Worm (Caenorhabditis elegans) whole organism, mixed stage, embryonic: ENCODE data around the gene bmy-1.

Experiments
- ceh-43 ChIP-seq: fragments of 200-800 bp; sonication (Bioruptor generic); optimal IDR thresholded peaks from 2 replicates; lab custom pipeline; 2018; ENCODE audit warnings: mild to moderate bottlenecking, missing genetic modification characterization, moderate library complexity, missing compliant biosample characterization
- lin-13 ChIP-seq: fragments of 150-350 bp; optimal IDR thresholded peaks from 2 replicates; lab custom pipeline; 2014; ENCODE audit warnings: missing biosample characterization, missing genetic modification characterization
- lin-32 ChIP-seq: fragments of 200-800 bp; sonication (Bioruptor generic); optimal IDR thresholded peaks from 2 replicates; lab custom pipeline; 2018; ENCODE audit warnings: mild to moderate bottlenecking, missing genetic modification characterization, missing compliant biosample characterization
- nhr-237 ChIP-seq: fragments of 150-350 bp; optimal IDR thresholded peaks from 2 replicates; lab custom pipeline; 2014; ENCODE audit warnings: missing biosample characterization, missing genetic modification characterization
- nhr-28 ChIP-seq: fragments of 150-350 bp; optimal IDR thresholded peaks from 2 replicates; lab custom pipeline; 2014; ENCODE audit warnings: missing biosample characterization, missing genetic modification characterization
- tbx-8 ChIP-seq: fragments of 200-800 bp; sonication (Bioruptor generic); optimal IDR thresholded peaks from 2 replicates; lab custom pipeline; 2018; ENCODE audit warnings: mild to moderate bottlenecking, missing genetic modification characterization, moderate library complexity, missing compliant biosample characterization
- ztf-11 ChIP-seq: fragments of 150-350 bp; optimal IDR thresholded peaks from 2 replicates; lab custom pipeline; 2014; ENCODE audit warnings: missing biosample characterization, missing genetic modification characterization

DNA sequence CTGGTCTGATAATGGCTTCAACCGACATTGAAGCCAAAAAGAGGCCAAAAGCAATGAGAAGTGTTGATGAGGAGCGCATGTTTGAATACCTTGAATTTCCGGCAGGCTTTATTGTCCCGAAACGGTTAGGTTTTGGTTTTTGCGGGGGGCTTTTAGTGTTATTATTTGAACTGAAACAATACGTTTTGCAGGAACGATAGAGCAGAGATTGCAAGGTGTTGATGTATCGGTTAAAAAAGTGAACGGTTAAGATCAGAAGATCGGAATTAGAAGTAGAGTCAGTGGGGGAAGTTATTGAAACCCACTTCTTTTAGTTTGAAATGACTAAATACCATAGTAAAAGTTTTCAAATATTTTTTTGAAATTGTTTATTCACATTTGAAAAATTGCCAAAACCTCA lies 49.1 kb downstream of the bmy-1 start, which contains the start of gene clec-141:
- no peak for TF ChIP-seq lin-32 (GFP tag; lab: Kevin White, UChicago)
- TF ChIP-seq nhr-237 (tag; lab: Kevin White, UChicago), result no peak
- no peak for TF ChIP-seq ztf-11 (tag; lab: Kevin White, UChicago)
- no peak for TF ChIP-seq ceh-43
- no peak for TF ChIP-seq tbx-8 (GFP tag; lab: Kevin White, UChicago)
- no peak for TF ChIP-seq nhr-28
- no peak for TF ChIP-seq lin-13 (tag; lab: Kevin White, UChicago)
